Fruit fly (Drosophila melanogaster): ENCODE measurements around the gene CG32109.

CG32109 gene

DNA sequence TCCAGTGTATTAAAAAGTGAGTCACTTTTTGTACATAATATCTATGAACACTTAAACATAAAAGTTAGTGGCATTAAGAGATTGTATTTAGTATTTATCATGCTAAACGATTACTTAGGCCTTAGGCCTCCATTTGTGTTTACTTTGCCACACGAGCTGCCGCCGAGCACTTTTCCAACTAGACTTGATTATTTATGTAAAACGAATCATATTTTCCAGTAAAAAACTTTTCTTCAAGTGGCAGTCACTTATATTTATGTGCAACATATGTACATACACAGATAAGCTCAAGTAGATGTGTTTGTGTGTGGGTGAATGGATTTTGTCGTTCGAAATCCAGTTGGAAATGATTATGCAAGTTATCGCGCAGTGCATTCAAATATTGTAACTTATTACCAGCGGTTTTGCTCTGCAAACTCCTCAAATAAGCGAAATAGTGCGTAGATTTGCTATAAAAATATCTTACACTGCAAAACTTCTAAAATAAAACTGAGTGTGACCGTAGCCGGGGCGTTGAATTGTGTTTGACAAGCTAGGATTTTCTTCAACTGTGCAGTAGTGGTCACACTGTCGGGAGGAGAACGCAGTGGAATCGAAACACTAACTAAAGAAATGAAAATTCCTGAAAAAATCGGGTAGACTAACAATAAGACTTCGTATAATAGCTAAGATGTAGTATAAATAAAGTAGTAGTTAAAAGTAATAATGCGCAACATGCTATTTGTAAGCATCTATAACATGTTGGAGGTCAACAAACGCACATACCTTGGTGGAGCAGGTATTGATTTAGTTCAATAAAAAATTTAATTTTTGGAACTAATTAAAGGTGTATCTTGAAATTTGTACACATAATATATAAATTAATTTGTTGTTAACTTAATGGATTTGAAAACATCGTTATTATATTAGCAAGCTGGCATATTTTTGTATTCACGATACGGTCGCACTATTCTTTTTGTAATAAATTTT lies 4.7 kb downstream of the CG32109 start, which contains the start of the genes Klc and CG10984:
TSS of gene Klc (minus strand) at position 490 of the 969 bp plus-strand sequence.
TSS of gene CG10984 (plus strand) at position 553 of the 969 bp plus-strand sequence.
- peak; percentile 51 for TF ChIP-seq Asciz (GFP tag; optimal IDR thresholded peaks at IDR 0.05)
- TF ChIP-seq ERR (GFP tag; optimal IDR thresholded peaks at IDR 0.05), result no peak
- 0 out of 3 replicates have a peak, but pooled peaks have one; percentile 15 for TF ChIP-seq CG6791 (GFP tag; IDR thresholded peaks at IDR 0.05; ENCODE audit: partially characterized antibody)
- TF ChIP-seq Oli (tag; optimal IDR thresholded peaks at IDR 0.05), result no peak
- no peak for TF ChIP-seq Gsc (GFP tag; IDR thresholded peaks at IDR 0.05)
- no peak; the same call in 2 of the 3 replicates for TF ChIP-seq CG3726 (GFP tag; IDR thresholded peaks at IDR 0.05)
- TF ChIP-seq CG18011 (GFP tag; optimal IDR thresholded peaks at IDR 0.05), result peak; percentile 36
- peak; percentile 13 for TF ChIP-seq salm (tag; optimal IDR thresholded peaks at IDR 0.05)
- peak; percentile 28 for TF ChIP-seq maf-S (GFP tag; optimal IDR thresholded peaks at IDR 0.05)
- peak; percentile 71 for TF ChIP-seq CG14710 (tag; optimal IDR thresholded peaks at IDR 0.05)
- TF ChIP-seq CG17912 (GFP tag; optimal IDR thresholded peaks at IDR 0.05), result no peak
- TF ChIP-seq CG4328 (GFP tag; optimal IDR thresholded peaks at IDR 0.05), result peak; percentile 37
- TF ChIP-seq bcd (GFP tag; optimal IDR thresholded peaks at IDR 0.05), result no peak
- TF ChIP-seq Aef1 (GFP tag; IDR thresholded peaks at IDR 0.05), result no peak
- TF ChIP-seq cato (GFP tag; optimal IDR thresholded peaks at IDR 0.05; ENCODE audit: borderline replicate concordance), result peak; percentile 11
- TF ChIP-seq CG1792 (GFP tag; optimal IDR thresholded peaks at IDR 0.05), result peak; percentile 46
- TF ChIP-seq vfl (GFP tag; optimal IDR thresholded peaks at IDR 0.05), result peak; percentile 35
- TF ChIP-seq jumu (GFP tag; optimal IDR thresholded peaks at IDR 0.05), result peak; percentile 63
- no peak for TF ChIP-seq CG3838 (GFP tag; optimal IDR thresholded peaks at IDR 0.05)
- no peak for TF ChIP-seq scrt (GFP tag; optimal IDR thresholded peaks at IDR 0.05)
- TF ChIP-seq HLH3B (GFP tag; IDR thresholded peaks at IDR 0.05), result peak; percentile 80; the same call in 1 of the 2 replicates
- peak; percentile 74 for TF ChIP-seq chn (GFP tag; optimal IDR thresholded peaks at IDR 0.05)
- no peak for TF ChIP-seq gcm2 (GFP tag; optimal IDR thresholded peaks at IDR 0.05)
- no peak for TF ChIP-seq Jarid2 (GFP tag; optimal IDR thresholded peaks at IDR 0.05)
- peak; percentile 69 for TF ChIP-seq D19A (tag; optimal IDR thresholded peaks at IDR 0.05)
- TF ChIP-seq CG7745 (tag; optimal IDR thresholded peaks at IDR 0.05), result no peak
- peak; percentile 66 for TF ChIP-seq Antp (GFP tag; optimal IDR thresholded peaks at IDR 0.05)
- TF ChIP-seq HLH4C (GFP tag; IDR thresholded peaks at IDR 0.05; ENCODE audit: partially characterized antibody), result no peak
- TF ChIP-seq gcm (GFP tag; optimal IDR thresholded peaks at IDR 0.05), result peak; percentile 47
- TF ChIP-seq CG8765 (GFP tag; IDR thresholded peaks at IDR 0.05), result no peak
- TF ChIP-seq CG11696 (GFP tag; IDR thresholded peaks at IDR 0.05), result 0 out of 2 replicates have a peak, but pooled peaks have one; percentile 40
- no peak; the same call in 1 of the 2 replicates for TF ChIP-seq ssp (GFP tag; IDR thresholded peaks at IDR 0.05)
- TF ChIP-seq CG17328 (GFP tag; IDR thresholded peaks at IDR 0.05), result peak; percentile 60
- TF ChIP-seq grau (tag; optimal IDR thresholded peaks at IDR 0.05), result peak; percentile 52
- TF ChIP-seq Pdp1 (GFP tag; optimal IDR thresholded peaks at IDR 0.05), result peak; percentile 51 to 77
- TF ChIP-seq en (GFP tag; optimal IDR thresholded peaks at IDR 0.05), result peak; percentile 36
- TF ChIP-seq mam (GFP tag; optimal IDR thresholded peaks at IDR 0.05), result peak; percentile 63
- TF ChIP-seq pho (GFP tag; optimal IDR thresholded peaks at IDR 0.05), result peak; percentile 50
- no peak for TF ChIP-seq gsb-n (tag; optimal IDR thresholded peaks at IDR 0.05)
- TF ChIP-seq trem (tag; optimal IDR thresholded peaks at IDR 0.05), result peak; percentile 33
- TF ChIP-seq CG13894 (tag; optimal IDR thresholded peaks at IDR 0.05), result no peak
- TF ChIP-seq CG34422 (GFP tag; IDR thresholded peaks at IDR 0.05), result peak; percentile 87; the same call in 2 of the 3 replicates
- peak; percentile 28 for TF ChIP-seq tio (GFP tag; optimal IDR thresholded peaks at IDR 0.05)
- TF ChIP-seq CG4820 (GFP tag; optimal IDR thresholded peaks at IDR 0.05), result peak; percentile 19
- no peak for TF ChIP-seq CG10565 (GFP tag; optimal IDR thresholded peaks at IDR 0.05)
- TF ChIP-seq klu (GFP tag; IDR thresholded peaks at IDR 0.05), result no peak
- peak; percentile 17 for TF ChIP-seq CG3163 (GFP tag; optimal IDR thresholded peaks at IDR 0.05)
- no peak; the same call in 1 of the 2 replicates for TF ChIP-seq CG6689 (GFP tag; IDR thresholded peaks at IDR 0.05)
